Worm (Caenorhabditis elegans) whole organism, L1 larva: Measurements from ENCODE around the gene ctbp-1.

ENCODE experiments used
- ceh-88 ChIP-seq: fragments of 200-800 bp; sonication (Bioruptor generic); IDR thresholded peaks from 2 replicates; pipeline ENCODE4 v1.3.6; 2022; ENCODE audit warnings: missing genetic modification characterization, missing compliant biosample characterization
- elt-3 ChIP-seq, 6 experiments: fragments of 150-350 bp in 1 of 6; sonication (generic microtip); optimal IDR thresholded peaks; 2 replicates each; lab custom pipeline; 2017 to 2018; ENCODE audit warnings: missing biosample characterization in 6 of 6, missing genetic modification characterization in 6 of 6, inconsistent platforms in 1 of 6
- fkh-10 ChIP-seq: sonication (generic microtip); optimal IDR thresholded peaks from 2 replicates; lab custom pipeline; 2017; ENCODE audit warnings: missing biosample characterization, missing genetic modification reagents, missing genetic modification characterization
- hpl-2 ChIP-seq: fragments of 150-350 bp; optimal IDR thresholded peaks from 2 replicates; lab custom pipeline; 2014; ENCODE audit warnings: missing biosample characterization, missing genetic modification reagents, missing genetic modification characterization
- jun-1 ChIP-seq: fragments of 150-350 bp; optimal IDR thresholded peaks from 2 replicates; lab custom pipeline; 2014; ENCODE audit warnings: missing biosample characterization, missing genetic modification reagents, missing genetic modification characterization
- lin-15B ChIP-seq: fragments of 150-350 bp; sonication (generic microtip); optimal IDR thresholded peaks from 3 replicates; lab custom pipeline; 2014; ENCODE audit warnings: missing biosample characterization, missing genetic modification characterization
- lin-35 ChIP-seq, 2 experiments: fragments of 150-350 bp; optimal IDR thresholded peaks; 2 replicates each; lab custom pipeline; 2014; ENCODE audit warnings: missing biosample characterization in 2 of 2, missing genetic modification characterization in 2 of 2, missing genetic modification reagents in 2 of 2
- lsy-2 ChIP-seq, 2 experiments: fragments of 150-350 bp; optimal IDR thresholded peaks; 2 replicates each; lab custom pipeline; 2014; ENCODE audit warnings: missing biosample characterization in 2 of 2, missing genetic modification characterization in 2 of 2
- mab-9 ChIP-seq: fragments of 200-800 bp; sonication (Bioruptor generic); IDR thresholded peaks from 2 replicates; pipeline ENCODE4 v1.3.6; 2022; ENCODE audit warnings: missing genetic modification reagents, missing genetic modification characterization, missing compliant biosample characterization
- nhr-76 ChIP-seq: sonication (generic microtip); optimal IDR thresholded peaks from 2 replicates; lab custom pipeline; 2017; ENCODE audit warnings: missing biosample characterization, missing genetic modification characterization
- unc-62 ChIP-seq: fragments of 150-350 bp; optimal IDR thresholded peaks from 2 replicates; lab custom pipeline; 2014; ENCODE audit warnings: missing biosample characterization, missing genetic modification reagents, missing genetic modification characterization
- unc-98 ChIP-seq: fragments of 200-800 bp; sonication (Bioruptor generic); IDR thresholded peaks from 2 replicates; pipeline ENCODE4 v1.3.6; 2022; ENCODE audit warnings: missing genetic modification characterization, missing compliant biosample characterization
- ztf-4 ChIP-seq: fragments of 150-350 bp; optimal IDR thresholded peaks from 2 replicates; lab custom pipeline; 2014; ENCODE audit warnings: missing biosample characterization, missing genetic modification characterization

- TF ChIP-seq hpl-2 (GFP tag; lab: Kevin White, UChicago) (no peak), nhr-76 (tag; lab: Kevin White, UChicago) (no peak), unc-98 (no peak), lsy-2 (tag; optimal IDR thresholded peaks at IDR 0.05; lab: Kevin White, UChicago) (no peak), ceh-88 (GFP tag; lab: Robert Waterston, UW) (no peak), lin-15B (tag; lab: Kevin White, UChicago) (no peak), lin-35 (GFP tag; optimal IDR thresholded peaks at IDR 0.05; lab: Kevin White, UChicago) (no peak), fkh-10 (no peak), elt-3 (tag; optimal IDR thresholded peaks at IDR 0.05; lab: Kevin White, UChicago) (no peak), mab-9 (GFP tag; lab: Robert Waterston, UW) (no peak), unc-62 (no peak), ztf-4 (tag; lab: Kevin White, UChicago) (no peak), jun-1 (tag; lab: Kevin White, UChicago) (no peak)
Measured at ce11 chrX:5872153-5872552, 9.6 kb downstream of the ctbp-1 start.
